Fruit fly (Drosophila melanogaster) whole organism, embryonic: ENCODE results near the gene scpr-C.

ENCODE experiments used
- CG30403 ChIP-seq: fragments of 200-800 bp; sonication (Bioruptor generic); optimal IDR thresholded peaks from 3 replicates; lab custom pipeline; 2016; ENCODE audit warnings: missing biosample characterization, missing genetic modification characterization
- CG34224 ChIP-seq: fragments of 200-800 bp; sonication (Bioruptor generic); IDR thresholded peaks from 3 replicates; pipeline ENCODE4 v1.3.6; 2022; ENCODE audit warnings: missing biosample characterization, missing genetic modification characterization; ENCODE audit not compliant: partially characterized antibody
- CG4730 ChIP-seq: fragments of 200-800 bp; sonication (Bioruptor generic); IDR thresholded peaks from 2 replicates; pipeline ENCODE4 v1.3.6; 2022; ENCODE audit warnings: missing biosample characterization, missing genetic modification characterization
- CG8478 ChIP-seq: fragments of >200 bp; optimal IDR thresholded peaks from 2 replicates; lab custom pipeline; 2018
- CG9437 ChIP-seq: fragments of 200-800 bp; sonication (Bioruptor generic); optimal IDR thresholded peaks from 2 replicates; lab custom pipeline; 2018; ENCODE audit warnings: missing biosample characterization, mild to moderate bottlenecking, missing genetic modification characterization
- HLHmδ ChIP-seq: fragments of 200-800 bp; sonication (Bioruptor generic); optimal IDR thresholded peaks from 2 replicates; lab custom pipeline; 2018; ENCODE audit warnings: missing biosample characterization, mild to moderate bottlenecking, missing genetic modification characterization, moderate library complexity
- Lim3 ChIP-seq: fragments of 200-800 bp; sonication (Bioruptor generic); IDR thresholded peaks from 2 replicates; pipeline ENCODE4 v1.3.6; 2022; ENCODE audit warnings: missing biosample characterization, missing genetic modification characterization
- Oli ChIP-seq: fragments of 200-800 bp; sonication (Bioruptor generic); optimal IDR thresholded peaks from 2 replicates; lab custom pipeline; 2018; ENCODE audit warnings: missing biosample characterization, mild to moderate bottlenecking, missing genetic modification characterization, moderate library complexity
- Sry-β ChIP-seq: fragments of 200-800 bp; sonication (Bioruptor generic); optimal IDR thresholded peaks from 2 replicates; lab custom pipeline; 2018; ENCODE audit warnings: missing biosample characterization, mild to moderate bottlenecking, missing genetic modification characterization, moderate library complexity
- ara ChIP-seq: fragments of 200-800 bp; sonication (Bioruptor generic); IDR thresholded peaks from 2 replicates; pipeline ENCODE4 v1.3.6; 2022; ENCODE audit warnings: missing biosample characterization, missing genetic modification characterization
- grau ChIP-seq: fragments of 200-800 bp; optimal IDR thresholded peaks from 3 replicates; lab custom pipeline; 2019; ENCODE audit warnings: missing biosample characterization, mild to moderate bottlenecking, missing genetic modification characterization, moderate library complexity
- z ChIP-seq: fragments of 200-800 bp; sonication (Bioruptor generic); IDR thresholded peaks from 3 replicates; pipeline ENCODE4 v1.3.6; 2022; ENCODE audit warnings: missing biosample characterization, missing genetic modification characterization

dm6 chr3R:11196648-11197388, 28.5 kb upstream of the scpr-C start:
- TF ChIP-seq grau (tag; lab: Kevin White, UChicago) (peak; percentile 95), Lim3 (GFP tag; lab: Robert Waterston, UW) (peak; percentile 96), CG8478 (lab: Kevin White, UChicago) (no peak), HLHmδ (GFP tag; lab: Kevin White, UChicago) (no peak), CG30403 (GFP tag; lab: Kevin White, UChicago) (peak; percentile 99), CG34224 (GFP tag; lab: Robert Waterston, UW) (no peak), ara (GFP tag; lab: Robert Waterston, UW) (peak; percentile 96), CG9437 (GFP tag; lab: Kevin White, UChicago) (peak; percentile 97), Oli (tag; lab: Kevin White, UChicago) (peak; percentile 99), z (GFP tag; lab: Robert Waterston, UW) (0 out of 3 replicates have a peak, but pooled peaks have one; percentile 35), Sry-β (GFP tag; lab: Kevin White, UChicago) (peak; percentile 64), CG4730 (GFP tag; lab: Robert Waterston, UW) (peak; percentile 97)
